Worm (Caenorhabditis elegans) whole organism, L3 larva: ENCODE data around the gene srg-32.

Source experiments
- R02D3.7 ChIP-seq: fragments of 150-350 bp; optimal IDR thresholded peaks from 2 replicates; lab custom pipeline; 2014; ENCODE audit warnings: missing biosample characterization, missing genetic modification characterization
- ZK546.5 ChIP-seq: sonication (generic microtip); optimal IDR thresholded peaks from 2 replicates; lab custom pipeline; 2017; ENCODE audit warnings: missing biosample characterization, missing genetic modification characterization
- aly-2 ChIP-seq: fragments of 150-350 bp; optimal IDR thresholded peaks from 2 replicates; lab custom pipeline; 2014; ENCODE audit warnings: missing biosample characterization, missing genetic modification characterization
- ama-1 ChIP-seq: fragments of 150-350 bp; optimal IDR thresholded peaks from 2 replicates; lab custom pipeline; 2018
- ceh-16 ChIP-seq: sonication (generic microtip); optimal IDR thresholded peaks from 2 replicates; lab custom pipeline; 2017; ENCODE audit warnings: missing biosample characterization, missing genetic modification characterization
- ceh-28 ChIP-seq: fragments of 150-350 bp; optimal IDR thresholded peaks from 2 replicates; lab custom pipeline; 2014; ENCODE audit warnings: missing biosample characterization, missing genetic modification reagents, missing genetic modification characterization
- ceh-82 ChIP-seq: fragments of 150-350 bp; optimal IDR thresholded peaks from 2 replicates; lab custom pipeline; 2014; ENCODE audit warnings: missing biosample characterization, missing genetic modification characterization
- egl-27 ChIP-seq: sonication (generic microtip); optimal IDR thresholded peaks from 4 replicates; lab custom pipeline; 2017; ENCODE audit warnings: missing biosample characterization, missing genetic modification reagents, missing genetic modification characterization
- egl-5 ChIP-seq: fragments of 150-350 bp; optimal IDR thresholded peaks from 2 replicates; lab custom pipeline; 2017; ENCODE audit warnings: missing biosample characterization, missing genetic modification reagents, missing genetic modification characterization, inconsistent platforms
- elt-1 ChIP-seq: fragments of 150-350 bp; optimal IDR thresholded peaks from 2 replicates; lab custom pipeline; 2014; ENCODE audit warnings: missing biosample characterization, missing genetic modification characterization
- elt-3 ChIP-seq, 3 experiments: fragments of 150-350 bp in 1 of 3; sonication (generic microtip) in 2 of 3; optimal IDR thresholded peaks; 2 replicates in 2 of 3; 4 replicates in 1 of 3; lab custom pipeline; 2014 to 2017; ENCODE audit warnings: missing biosample characterization in 3 of 3, missing genetic modification characterization in 3 of 3
- eor-1 ChIP-seq, 2 experiments: fragments of 150-350 bp; optimal IDR thresholded peaks; 2 replicates each; lab custom pipeline; 2014 to 2018; ENCODE audit warnings: missing biosample characterization in 2 of 2, missing genetic modification characterization in 2 of 2
- fkh-10 ChIP-seq: sonication (generic microtip); optimal IDR thresholded peaks from 2 replicates; lab custom pipeline; 2017; ENCODE audit warnings: missing biosample characterization, missing genetic modification reagents, missing genetic modification characterization
- fkh-2 ChIP-seq: fragments of 150-350 bp; optimal IDR thresholded peaks from 2 replicates; lab custom pipeline; 2014; ENCODE audit warnings: missing biosample characterization, missing genetic modification reagents, missing genetic modification characterization
- fos-1 ChIP-seq: fragments of 150-350 bp; optimal IDR thresholded peaks from 2 replicates; lab custom pipeline; 2014; ENCODE audit warnings: missing biosample characterization, missing genetic modification characterization
- hmg-11 ChIP-seq: sonication (generic microtip); optimal IDR thresholded peaks from 2 replicates; lab custom pipeline; 2016; ENCODE audit warnings: missing genetic modification characterization, missing compliant biosample characterization
- jun-1 ChIP-seq: fragments of 150-350 bp; optimal IDR thresholded peaks from 2 replicates; lab custom pipeline; 2014; ENCODE audit warnings: missing biosample characterization, missing genetic modification reagents, missing genetic modification characterization
- lin-15B ChIP-seq: fragments of 150-350 bp; optimal IDR thresholded peaks from 2 replicates; lab custom pipeline; 2014; ENCODE audit warnings: missing biosample characterization, missing genetic modification characterization
- lin-39 ChIP-seq: fragments of 150-350 bp; optimal IDR thresholded peaks from 2 replicates; lab custom pipeline; 2018; ENCODE audit warnings: missing biosample characterization, missing genetic modification reagents, missing genetic modification characterization
- lsy-12 ChIP-seq: sonication (generic microtip); optimal IDR thresholded peaks from 2 replicates; lab custom pipeline; 2016; ENCODE audit warnings: mild to moderate bottlenecking, missing genetic modification characterization, missing compliant biosample characterization
- mdl-1 ChIP-seq: fragments of 150-350 bp; optimal IDR thresholded peaks from 2 replicates; lab custom pipeline; 2014; ENCODE audit warnings: missing biosample characterization, missing genetic modification characterization
- mml-1 ChIP-seq: fragments of 150-350 bp; sonication (generic microtip); optimal IDR thresholded peaks from 3 replicates; lab custom pipeline; 2014; ENCODE audit warnings: missing biosample characterization, missing genetic modification characterization
- nfya-1 ChIP-seq: sonication (generic microtip); optimal IDR thresholded peaks from 2 replicates; lab custom pipeline; 2017; ENCODE audit warnings: missing genetic modification characterization, mild to moderate bottlenecking, missing compliant biosample characterization, antibody characterized with exemption, moderate library complexity; ENCODE audit not compliant: insufficient read depth
- nhr-11 ChIP-seq: fragments of 150-350 bp; optimal IDR thresholded peaks from 2 replicates; lab custom pipeline; 2014; ENCODE audit warnings: missing biosample characterization, missing genetic modification characterization
- nhr-12 ChIP-seq: fragments of 150-350 bp; optimal IDR thresholded peaks from 2 replicates; lab custom pipeline; 2014; ENCODE audit warnings: missing biosample characterization, missing genetic modification characterization
- nhr-23 ChIP-seq: fragments of 150-350 bp; optimal IDR thresholded peaks from 2 replicates; lab custom pipeline; 2014; ENCODE audit warnings: missing biosample characterization, missing genetic modification reagents, missing genetic modification characterization
- nhr-25 ChIP-seq: sonication (generic microtip); optimal IDR thresholded peaks from 2 replicates; lab custom pipeline; 2017; ENCODE audit warnings: missing biosample characterization, missing genetic modification characterization
- nhr-67 ChIP-seq: fragments of 150-350 bp; optimal IDR thresholded peaks from 2 replicates; lab custom pipeline; 2014; ENCODE audit warnings: missing biosample characterization, missing genetic modification characterization
- nhr-76 ChIP-seq: fragments of 150-350 bp; sonication (generic microtip); optimal IDR thresholded peaks from 5 replicates; lab custom pipeline; 2014; ENCODE audit warnings: missing biosample characterization, missing genetic modification characterization
- nhr-77 ChIP-seq: fragments of 150-350 bp; optimal IDR thresholded peaks from 2 replicates; lab custom pipeline; 2014; ENCODE audit warnings: missing biosample characterization, missing genetic modification characterization
- pha-4 ChIP-seq: fragments of 150-350 bp; optimal IDR thresholded peaks from 2 replicates; lab custom pipeline; 2014; ENCODE audit warnings: missing biosample characterization, missing genetic modification reagents, missing genetic modification characterization
- pqm-1 ChIP-seq: fragments of 150-350 bp; optimal IDR thresholded peaks from 2 replicates; lab custom pipeline; 2017; ENCODE audit warnings: missing biosample characterization, missing genetic modification characterization, inconsistent platforms
- skn-1 ChIP-seq: fragments of 150-350 bp; optimal IDR thresholded peaks from 2 replicates; lab custom pipeline; 2014; ENCODE audit warnings: missing biosample characterization, missing genetic modification characterization
- snpc-4 ChIP-seq: fragments of 150-350 bp; optimal IDR thresholded peaks from 2 replicates; lab custom pipeline; 2014; ENCODE audit warnings: missing biosample characterization, missing genetic modification characterization
- tbx-2 ChIP-seq: sonication (generic microtip); optimal IDR thresholded peaks from 2 replicates; lab custom pipeline; 2016; ENCODE audit warnings: mild to moderate bottlenecking, missing genetic modification characterization, missing compliant biosample characterization
- unc-39 ChIP-seq: sonication (generic microtip); optimal IDR thresholded peaks from 4 replicates; lab custom pipeline; 2017; ENCODE audit warnings: missing biosample characterization, missing genetic modification characterization
- unc-62 ChIP-seq: fragments of 150-350 bp; sonication (generic microtip); optimal IDR thresholded peaks from 4 replicates; lab custom pipeline; 2014; ENCODE audit warnings: missing biosample characterization, missing genetic modification reagents, missing genetic modification characterization
- ztf-11 ChIP-seq: fragments of 150-350 bp; optimal IDR thresholded peaks from 2 replicates; lab custom pipeline; 2014; ENCODE audit warnings: missing biosample characterization, missing genetic modification characterization
- ztf-4 ChIP-seq: fragments of 150-350 bp; optimal IDR thresholded peaks from 2 replicates; lab custom pipeline; 2014; ENCODE audit warnings: missing biosample characterization, missing genetic modification characterization

Gene srg-32

ce11 chrV:10598670-10599154 lies 10.1 kb upstream of the srg-32 start, which contains the start of gene scpl-4:
TSS of gene scpl-4 (plus strand) at chrV:10599104.
- TF ChIP-seq nhr-77 (tag; lab: Kevin White, UChicago) (no peak), pha-4 (tag; lab: Kevin White, UChicago) (no peak), mdl-1 (tag; lab: Kevin White, UChicago) (no peak), elt-1 (no peak), egl-27 (tag; lab: Kevin White, UChicago) (no peak), tbx-2 (tag; lab: Kevin White, UChicago) (no peak), ztf-11 (no peak), ceh-28 (no peak), fos-1 (tag; lab: Kevin White, UChicago) (no peak), nfya-1 (tag; lab: Kevin White, UChicago) (no peak), egl-5 (tag; lab: Kevin White, UChicago) (no peak), hmg-11 (tag; lab: Kevin White, UChicago) (no peak), skn-1 (tag; lab: Kevin White, UChicago) (no peak)

DNA sequence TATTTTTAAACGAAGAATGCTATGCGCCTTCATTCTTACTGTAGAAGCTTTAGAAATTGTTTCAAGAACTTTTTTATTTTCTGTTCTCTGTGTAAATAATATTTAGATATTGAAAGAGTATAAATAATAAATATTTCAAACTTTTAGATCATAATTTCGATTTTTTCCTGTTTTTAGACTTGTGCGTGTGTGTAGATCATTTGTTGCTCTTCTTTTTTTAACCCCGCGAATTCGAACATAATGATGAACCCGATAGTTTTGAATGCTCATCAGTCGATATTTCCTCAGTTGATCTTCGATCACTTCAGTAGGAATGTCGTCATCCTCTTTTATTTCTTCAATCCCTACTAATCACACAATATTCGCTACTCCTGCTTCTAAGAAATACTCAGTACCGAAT lies 8.6 kb upstream of the srg-32 start, which contains the start of gene T21C9.13:
TSS of gene T21C9.13 (plus strand) at position 33 of the 400 bp plus-strand sequence.
- TF ChIP-seq nhr-25 (tag; lab: Kevin White, UChicago): no peak
- TF ChIP-seq lin-39: no peak
- TF ChIP-seq elt-1: no peak
- no peak for TF ChIP-seq elt-3 (tag; optimal IDR thresholded peaks at IDR 0.05; lab: Kevin White, UChicago)
- no peak for TF ChIP-seq fos-1 (tag; lab: Kevin White, UChicago)
- no peak for TF ChIP-seq nhr-67 (tag; lab: Kevin White, UChicago)
- no peak for TF ChIP-seq ceh-82 (tag; lab: Kevin White, UChicago)
- TF ChIP-seq hmg-11 (tag; lab: Kevin White, UChicago): no peak
- TF ChIP-seq fkh-2 (tag; lab: Kevin White, UChicago): no peak
- no peak for TF ChIP-seq eor-1 (tag; optimal IDR thresholded peaks at IDR 0.05; lab: Kevin White, UChicago)
- TF ChIP-seq unc-62 (GFP tag; lab: Kevin White, UChicago): no peak
- no peak for TF ChIP-seq nhr-12
- no peak for TF ChIP-seq nhr-11 (tag; lab: Kevin White, UChicago)
- TF ChIP-seq R02D3.7: no peak
- no peak for TF ChIP-seq nhr-23
- TF ChIP-seq aly-2 (tag; lab: Kevin White, UChicago): no peak
- TF ChIP-seq ztf-11: no peak
- no peak for TF ChIP-seq ceh-28
- TF ChIP-seq unc-39: no peak

- TF ChIP-seq lin-15B (no peak), ama-1 (lab: Kevin White, UChicago) (no peak), mml-1 (no peak), jun-1 (no peak), elt-3 (tag; optimal IDR thresholded peaks at IDR 0.05; lab: Kevin White, UChicago) (no peak), unc-39 (no peak), ztf-4 (tag; lab: Kevin White, UChicago) (no peak), snpc-4 (no peak), nhr-76 (tag; lab: Kevin White, UChicago) (no peak), fkh-10 (no peak), pqm-1 (no peak), aly-2 (tag; lab: Kevin White, UChicago) (no peak), ceh-82 (tag; lab: Kevin White, UChicago) (no peak), lin-39 (no peak), tbx-2 (tag; lab: Kevin White, UChicago) (no peak), ceh-16 (no peak), nhr-11 (tag; lab: Kevin White, UChicago) (no peak), lsy-12 (tag; lab: Kevin White, UChicago) (no peak), pha-4 (tag; lab: Kevin White, UChicago) (no peak)
Measured at ce11 chrV:10594810-10595209, 6.2 kb upstream of the srg-32 start, which contains the start of gene T21C9.11. TSS of gene T21C9.11 (minus strand) at chrV:10594910.

DNA sequence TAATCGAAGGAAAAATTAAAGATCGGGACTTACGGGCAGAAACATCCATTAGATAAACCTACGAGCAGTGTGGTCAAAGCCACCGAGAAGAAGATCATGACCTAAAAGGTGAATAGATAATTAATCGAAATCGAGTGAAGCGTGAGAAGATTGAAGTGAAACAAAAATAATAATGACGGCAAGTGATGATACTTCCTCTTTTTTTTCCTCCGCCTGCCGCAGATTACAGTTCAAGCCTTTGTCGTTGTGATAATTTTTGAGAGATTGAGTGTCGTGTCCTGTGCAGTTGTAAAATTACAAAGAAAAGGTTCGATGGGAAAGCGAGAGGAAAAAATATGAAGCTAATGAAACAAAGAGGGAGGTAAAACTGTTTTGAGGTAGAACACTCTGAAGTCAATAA lies 3.9 kb upstream of the srg-32 start, which contains the start of gene T21C9.9:
TSS of gene T21C9.9 (minus strand) at position 101 of the 400 bp plus-strand sequence.
- no peak for TF ChIP-seq aly-2 (tag; lab: Kevin White, UChicago)
- TF ChIP-seq ZK546.5 (tag; lab: Kevin White, UChicago): no peak
- TF ChIP-seq lin-39: no peak
- no peak for TF ChIP-seq unc-62 (GFP tag; lab: Kevin White, UChicago)
- TF ChIP-seq elt-3 (tag; optimal IDR thresholded peaks at IDR 0.05; lab: Kevin White, UChicago): no peak
- TF ChIP-seq fos-1 (tag; lab: Kevin White, UChicago): no peak
- no peak for TF ChIP-seq lin-15B
- TF ChIP-seq nhr-77 (tag; lab: Kevin White, UChicago): no peak
- TF ChIP-seq ceh-28: no peak
- no peak for TF ChIP-seq mdl-1 (tag; lab: Kevin White, UChicago)
- no peak for TF ChIP-seq hmg-11 (tag; lab: Kevin White, UChicago)
- TF ChIP-seq mml-1: no peak
- TF ChIP-seq R02D3.7: no peak
- TF ChIP-seq egl-5 (tag; lab: Kevin White, UChicago): no peak
